Fruit fly (Drosophila melanogaster) whole organism, embryonic: ENCODE measurements around the gene Jarid2.

Experiments
- Atf3 ChIP-seq: fragments of 200-800 bp; sonication (Bioruptor generic); optimal IDR thresholded peaks from 3 replicates; lab custom pipeline; 2016; ENCODE audit warnings: missing biosample characterization, missing genetic modification characterization
- CG10147 ChIP-seq: fragments of 200-800 bp; sonication (Bioruptor generic); optimal IDR thresholded peaks from 2 replicates; lab custom pipeline; 2019; ENCODE audit warnings: missing biosample characterization, mild to moderate bottlenecking, missing genetic modification characterization, moderate library complexity
- CG10274 ChIP-seq: fragments of 200-800 bp; sonication (Bioruptor generic); optimal IDR thresholded peaks from 3 replicates; lab custom pipeline; 2017; ENCODE audit warnings: missing biosample characterization, mild to moderate bottlenecking, missing genetic modification characterization
- CG10462 ChIP-seq: fragments of 200-800 bp; sonication (Bioruptor generic); optimal IDR thresholded peaks from 2 replicates; lab custom pipeline; 2016; ENCODE audit warnings: missing biosample characterization, missing genetic modification characterization
- CG11560 ChIP-seq: fragments of 200-800 bp; sonication (Bioruptor generic); IDR thresholded peaks from 3 replicates; pipeline ENCODE4 v1.3.6; 2022; ENCODE audit warnings: missing biosample characterization, missing genetic modification characterization
- CG12155 ChIP-seq: fragments of 200-800 bp; sonication (Bioruptor generic); optimal IDR thresholded peaks from 3 replicates; lab custom pipeline; 2016; ENCODE audit warnings: missing biosample characterization, missing genetic modification characterization
- CG12769 ChIP-seq: fragments of 200-800 bp; sonication (Bioruptor generic); optimal IDR thresholded peaks from 2 replicates; lab custom pipeline; 2019; ENCODE audit warnings: missing biosample characterization, mild to moderate bottlenecking, missing genetic modification characterization, moderate library complexity
- CG14710 ChIP-seq: fragments of 200-800 bp; sonication (Bioruptor generic); optimal IDR thresholded peaks from 3 replicates; lab custom pipeline; 2019; ENCODE audit warnings: missing biosample characterization, mild to moderate bottlenecking, missing genetic modification characterization, moderate library complexity
- CG15601 ChIP-seq: fragments of 200-800 bp; sonication (Bioruptor generic); optimal IDR thresholded peaks from 3 replicates; lab custom pipeline; 2019; ENCODE audit warnings: missing biosample characterization, mild to moderate bottlenecking, missing genetic modification characterization, moderate library complexity
- CG2712 ChIP-seq: fragments of 200-800 bp; optimal IDR thresholded peaks from 3 replicates; lab custom pipeline; 2019; ENCODE audit warnings: missing biosample characterization, mild to moderate bottlenecking, missing genetic modification characterization, moderate library complexity
- CG32772 ChIP-seq: fragments of 200-800 bp; sonication (Bioruptor generic); IDR thresholded peaks from 2 replicates; pipeline ENCODE4 v1.3.6; 2022; ENCODE audit warnings: missing biosample characterization, missing genetic modification characterization
- CG42726 ChIP-seq: fragments of 200-800 bp; sonication (Bioruptor generic); IDR thresholded peaks from 2 replicates; pipeline ENCODE4 v1.3.6; 2022; ENCODE audit warnings: missing biosample characterization, missing genetic modification characterization; ENCODE audit not compliant: partially characterized antibody
- CG4404 ChIP-seq: fragments of 200-800 bp; sonication (Bioruptor generic); IDR thresholded peaks from 2 replicates; pipeline ENCODE4 v1.3.6; 2022; ENCODE audit warnings: missing biosample characterization, missing genetic modification characterization
- CG6272 ChIP-seq: fragments of 200-800 bp; sonication (Bioruptor generic); IDR thresholded peaks from 2 replicates; pipeline ENCODE4 v1.3.6; 2022; ENCODE audit warnings: missing biosample characterization, missing genetic modification characterization
- CG7839 ChIP-seq: fragments of 200-800 bp; sonication (Bioruptor generic); optimal IDR thresholded peaks from 3 replicates; lab custom pipeline; 2018; ENCODE audit warnings: missing biosample characterization, mild to moderate bottlenecking, missing genetic modification characterization, moderate library complexity
- CG8089 ChIP-seq: fragments of 200-800 bp; sonication (Bioruptor generic); optimal IDR thresholded peaks from 3 replicates; lab custom pipeline; 2016; ENCODE audit warnings: missing biosample characterization, missing genetic modification characterization
- CG8290 ChIP-seq, 3 experiments: fragments of 200-800 bp; sonication (Bioruptor generic); optimal IDR thresholded peaks; 2 replicates each; lab custom pipeline; 2016 to 2019; ENCODE audit warnings: missing biosample characterization in 3 of 3, missing genetic modification characterization in 3 of 3, mild to moderate bottlenecking in 2 of 3, moderate library complexity in 1 of 3
- CG8924 ChIP-seq: fragments of 200-800 bp; optimal IDR thresholded peaks from 3 replicates; lab custom pipeline; 2019; ENCODE audit warnings: missing biosample characterization, mild to moderate bottlenecking, missing genetic modification characterization, moderate library complexity
- CHES-1-like ChIP-seq: fragments of 200-800 bp; sonication (Bioruptor generic); optimal IDR thresholded peaks from 2 replicates; lab custom pipeline; 2016; ENCODE audit warnings: missing biosample characterization, missing genetic modification characterization
- Chrac-16 ChIP-seq: fragments of 200-800 bp; sonication (Bioruptor generic); optimal IDR thresholded peaks from 3 replicates; lab custom pipeline; 2016; ENCODE audit warnings: missing biosample characterization, missing genetic modification characterization
- D19B ChIP-seq: fragments of 200-800 bp; sonication (Bioruptor generic); optimal IDR thresholded peaks from 2 replicates; lab custom pipeline; 2017; ENCODE audit warnings: missing biosample characterization, mild to moderate bottlenecking, missing genetic modification characterization
- Dp ChIP-seq: fragments of 200-800 bp; sonication (Bioruptor generic); optimal IDR thresholded peaks from 2 replicates; lab custom pipeline; 2018; ENCODE audit warnings: missing biosample characterization, mild to moderate bottlenecking, missing genetic modification characterization, moderate library complexity
- Dref ChIP-seq: fragments of 200-800 bp; sonication (Bioruptor generic); IDR thresholded peaks from 2 replicates; pipeline ENCODE4 v1.3.6; 2022; ENCODE audit warnings: missing biosample characterization, missing genetic modification characterization
- HmgZ ChIP-seq: fragments of 200-800 bp; sonication (Bioruptor generic); optimal IDR thresholded peaks from 2 replicates; lab custom pipeline; 2018; ENCODE audit warnings: missing biosample characterization, mild to moderate bottlenecking, missing genetic modification characterization
- Hr39 ChIP-seq: fragments of >200 bp; optimal IDR thresholded peaks from 2 replicates; lab custom pipeline; 2017
- Hsf ChIP-seq: fragments of 200-800 bp; sonication (Bioruptor generic); optimal IDR thresholded peaks from 3 replicates; lab custom pipeline; 2016; ENCODE audit warnings: missing biosample characterization, missing genetic modification characterization
- Opbp ChIP-seq: fragments of 200-800 bp; sonication (Bioruptor generic); IDR thresholded peaks from 3 replicates; pipeline ENCODE4 v1.3.6; 2022; ENCODE audit warnings: missing biosample characterization, missing genetic modification characterization; ENCODE audit not compliant: partially characterized antibody
- Sry-δ ChIP-seq: fragments of 200-800 bp; sonication (Bioruptor generic); optimal IDR thresholded peaks from 2 replicates; lab custom pipeline; 2016; ENCODE audit warnings: missing biosample characterization, missing genetic modification characterization
- Vsx1 ChIP-seq: fragments of 200-800 bp; sonication (Bioruptor generic); optimal IDR thresholded peaks from 2 replicates; lab custom pipeline; 2017; ENCODE audit warnings: missing biosample characterization, mild to moderate bottlenecking, missing genetic modification characterization, missing genetic modification reagents
- Xbp1 ChIP-seq: fragments of 200-800 bp; sonication (Bioruptor generic); optimal IDR thresholded peaks from 3 replicates; lab custom pipeline; 2016; ENCODE audit warnings: missing biosample characterization, mild to moderate bottlenecking, missing genetic modification characterization
- dati ChIP-seq: fragments of 200-800 bp; sonication (Bioruptor generic); IDR thresholded peaks from 2 replicates; pipeline ENCODE4 v1.3.6; 2022; ENCODE audit warnings: missing biosample characterization, missing genetic modification characterization
- dmrt11E ChIP-seq: fragments of 200-800 bp; sonication (Bioruptor generic); optimal IDR thresholded peaks from 3 replicates; lab custom pipeline; 2018; ENCODE audit warnings: missing biosample characterization, mild to moderate bottlenecking, missing genetic modification characterization, moderate library complexity
- esg ChIP-seq: fragments of 200-800 bp; sonication (Bioruptor generic); conservative IDR thresholded peaks from 2 replicates; pipeline ENCODE4 v1.3.6; 2022; ENCODE audit warnings: missing biosample characterization, missing genetic modification characterization
- ewg ChIP-seq: fragments of 200-800 bp; sonication (Bioruptor generic); optimal IDR thresholded peaks from 3 replicates; lab custom pipeline; 2017; ENCODE audit warnings: mild to moderate bottlenecking, missing biosample characterization, missing genetic modification reagents, missing genetic modification characterization
- grn ChIP-seq: fragments of 200-800 bp; sonication (Bioruptor generic); optimal IDR thresholded peaks from 3 replicates; lab custom pipeline; 2017; ENCODE audit warnings: missing biosample characterization, missing genetic modification characterization
- gsb-n ChIP-seq: fragments of 200-800 bp; sonication (Bioruptor generic); optimal IDR thresholded peaks from 3 replicates; lab custom pipeline; 2018; ENCODE audit warnings: missing biosample characterization, mild to moderate bottlenecking, missing genetic modification characterization
- her ChIP-seq: fragments of 200-800 bp; sonication (Bioruptor generic); optimal IDR thresholded peaks from 2 replicates; lab custom pipeline; 2016; ENCODE audit warnings: missing biosample characterization, missing genetic modification characterization
- lbe ChIP-seq: fragments of 200-800 bp; sonication (Bioruptor generic); optimal IDR thresholded peaks from 2 replicates; lab custom pipeline; 2016; ENCODE audit warnings: missing biosample characterization, mild to moderate bottlenecking, missing genetic modification characterization
- lilli ChIP-seq: fragments of 200-800 bp; sonication (Bioruptor generic); optimal IDR thresholded peaks from 3 replicates; lab custom pipeline; 2016; ENCODE audit warnings: missing biosample characterization, missing genetic modification characterization
- mld ChIP-seq: fragments of 200-800 bp; sonication (Bioruptor generic); IDR thresholded peaks from 3 replicates; pipeline ENCODE4 v1.3.6; 2022; ENCODE audit warnings: missing biosample characterization, missing genetic modification characterization; ENCODE audit not compliant: partially characterized antibody
- nmo ChIP-seq: fragments of 200-800 bp; sonication (Bioruptor generic); optimal IDR thresholded peaks from 2 replicates; lab custom pipeline; 2018; ENCODE audit warnings: missing biosample characterization, mild to moderate bottlenecking, missing genetic modification characterization, moderate library complexity
- pho ChIP-seq: fragments of 200-800 bp; sonication (Bioruptor generic); optimal IDR thresholded peaks from 2 replicates; lab custom pipeline; 2016; ENCODE audit warnings: missing biosample characterization, missing genetic modification characterization
- sens ChIP-seq: fragments of 200-800 bp; sonication (Bioruptor generic); peaks from one replicate; lab custom pipeline; 2016; ENCODE audit warnings: missing biosample characterization, missing genetic modification characterization
- seq ChIP-seq: fragments of 200-800 bp; sonication (Bioruptor generic); IDR thresholded peaks from 2 replicates; pipeline ENCODE4 v1.3.6; 2022; ENCODE audit warnings: missing biosample characterization, missing genetic modification characterization
- so ChIP-seq: fragments of 200-800 bp; sonication (Bioruptor generic); IDR thresholded peaks from 3 replicates; pipeline ENCODE4 v1.3.6; 2022; ENCODE audit warnings: missing biosample characterization, missing genetic modification characterization
- ssp ChIP-seq: fragments of 200-800 bp; sonication (Bioruptor generic); IDR thresholded peaks from 2 replicates; pipeline ENCODE4 v1.3.6; 2022; ENCODE audit warnings: missing biosample characterization, missing genetic modification characterization
- stwl ChIP-seq: fragments of 200-800 bp; sonication (Bioruptor generic); optimal IDR thresholded peaks from 3 replicates; lab custom pipeline; 2018; ENCODE audit warnings: missing biosample characterization, mild to moderate bottlenecking, missing genetic modification characterization, moderate library complexity
- tup ChIP-seq: fragments of 200-800 bp; sonication (Bioruptor generic); optimal IDR thresholded peaks from 2 replicates; lab custom pipeline; 2016; ENCODE audit warnings: missing biosample characterization, mild to moderate bottlenecking, missing genetic modification characterization, moderate library complexity
- tx ChIP-seq: fragments of 200-800 bp; sonication (Bioruptor generic); optimal IDR thresholded peaks from 2 replicates; lab custom pipeline; 2016; ENCODE audit warnings: missing biosample characterization, missing genetic modification characterization

The Jarid2 gene

dm6 chr3L:9509037-9509830 lies 32.4 kb downstream of the Jarid2 start, which contains the start of gene CG3408 (continued):
- no peak for TF ChIP-seq CG32772 (GFP tag; lab: Robert Waterston, UW)
- TF ChIP-seq CG2712 (tag; lab: Kevin White, UChicago): peak; percentile 31
- TF ChIP-seq CG10274 (GFP tag; lab: Kevin White, UChicago): no peak
- TF ChIP-seq gsb-n (tag; lab: Kevin White, UChicago): no peak
- TF ChIP-seq CG12155 (GFP tag; lab: Kevin White, UChicago): peak; percentile 95
- TF ChIP-seq mld (GFP tag; lab: Robert Waterston, UW): no peak
- TF ChIP-seq CG14710 (tag; lab: Kevin White, UChicago): peak; percentile 48
- peak; percentile 71 for TF ChIP-seq HmgZ (tag; lab: Kevin White, UChicago)
- peak; percentile 37 for TF ChIP-seq nmo (GFP tag; lab: Kevin White, UChicago)
- no peak for TF ChIP-seq dati (GFP tag; lab: Robert Waterston, UW)
- TF ChIP-seq CG11560 (tag; lab: Robert Waterston, UW): no peak
- no peak for TF ChIP-seq lilli (GFP tag; lab: Kevin White, UChicago)
- TF ChIP-seq seq (GFP tag; lab: Robert Waterston, UW): peak; percentile 64; the same call in 1 of the 2 replicates
- no peak for TF ChIP-seq CG42726 (GFP tag; lab: Robert Waterston, UW)
- TF ChIP-seq lbe (GFP tag; lab: Kevin White, UChicago): peak; percentile 37
- 0 out of 3 replicates have a peak, but pooled peaks have one; percentile 11 for TF ChIP-seq so (GFP tag; lab: Robert Waterston, UW)
- peak; percentile 26 for TF ChIP-seq CG7839
- no peak for TF ChIP-seq tx (GFP tag; lab: Kevin White, UChicago)
- TF ChIP-seq Opbp: 0 out of 3 replicates have a peak, but pooled peaks have one; percentile 7
- TF ChIP-seq stwl (tag; lab: Kevin White, UChicago): peak; percentile 93
- no peak for TF ChIP-seq Hsf (GFP tag; lab: Kevin White, UChicago)
- TF ChIP-seq CG15601 (tag; lab: Kevin White, UChicago): peak; percentile 31
- peak; percentile 18 for TF ChIP-seq pho (GFP tag; lab: Kevin White, UChicago)
- no peak for TF ChIP-seq Hr39 (lab: Kevin White, UChicago)
- peak; percentile 67 for TF ChIP-seq Dref (GFP tag; lab: Robert Waterston, UW)
- TF ChIP-seq Atf3 (GFP tag; lab: Kevin White, UChicago): no peak
- TF ChIP-seq tup (GFP tag; lab: Kevin White, UChicago): no peak
- TF ChIP-seq CG12769 (tag; lab: Kevin White, UChicago): peak; percentile 57
- TF ChIP-seq dmrt11E (tag; lab: Kevin White, UChicago): no peak
- peak; percentile 67 for TF ChIP-seq Dp (GFP tag; lab: Kevin White, UChicago)
- peak; percentile 17 for TF ChIP-seq CG8290 (GFP tag; optimal IDR thresholded peaks at IDR 0.05; lab: Kevin White, UChicago)
- peak in 1 of 2 experiments; percentile 48 for TF ChIP-seq CG8290 (tag; optimal IDR thresholded peaks at IDR 0.05; lab: Kevin White, UChicago)
- peak; percentile 86 for TF ChIP-seq Vsx1 (GFP tag; lab: Kevin White, UChicago)
- TF ChIP-seq Sry-δ (GFP tag; lab: Kevin White, UChicago): peak; percentile 54
- no peak for TF ChIP-seq Chrac-16 (GFP tag; lab: Kevin White, UChicago)
- TF ChIP-seq CG10462 (GFP tag; lab: Kevin White, UChicago): no peak
- TF ChIP-seq her (GFP tag; lab: Kevin White, UChicago): no peak
- peak; percentile 43 for TF ChIP-seq CG8924 (tag; lab: Kevin White, UChicago)
- TF ChIP-seq CG10147 (GFP tag; lab: Kevin White, UChicago): no peak
- TF ChIP-seq ewg (GFP tag; lab: Kevin White, UChicago): peak; percentile 62
- TF ChIP-seq CG6272 (GFP tag; lab: Robert Waterston, UW): no peak
- TF ChIP-seq CG8089 (GFP tag; lab: Kevin White, UChicago): no peak
- TF ChIP-seq CHES-1-like (GFP tag; lab: Kevin White, UChicago): peak; percentile 33
- TF ChIP-seq ssp (GFP tag; lab: Robert Waterston, UW): no peak
- no peak for TF ChIP-seq esg
- TF ChIP-seq sens (GFP tag; lab: Kevin White, UChicago): peak; percentile 84
- TF ChIP-seq grn (GFP tag; lab: Kevin White, UChicago): peak; percentile 59
- TF ChIP-seq Xbp1 (GFP tag; lab: Kevin White, UChicago): peak; percentile 0
- peak; percentile 48 for TF ChIP-seq D19B (GFP tag; lab: Kevin White, UChicago)
- TF ChIP-seq CG4404: no peak
